Worm (Caenorhabditis elegans): ENCODE measurements around the gene cnb-1.

The cnb-1 gene

DNA sequence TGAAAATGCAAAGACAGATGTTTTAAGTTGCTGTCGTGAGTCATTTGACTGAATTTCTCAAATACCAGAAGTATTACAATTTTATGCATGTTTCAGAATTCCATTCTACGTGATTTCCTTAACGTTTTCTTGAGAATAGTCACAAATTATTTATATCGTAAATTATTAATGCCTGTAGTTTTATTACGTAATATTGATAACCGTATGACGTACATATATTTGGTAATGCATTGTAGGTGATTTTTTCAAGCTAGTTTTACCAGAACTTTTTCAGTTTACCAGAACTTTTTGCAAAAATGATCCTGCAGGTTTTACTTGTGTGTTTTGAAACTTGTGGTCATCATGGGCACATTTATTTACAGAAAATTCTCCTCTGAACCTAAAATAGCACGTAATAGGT, 1.6 kb upstream of the cnb-1 start:
- no peak for TF ChIP-seq ceh-16 (tag; optimal IDR thresholded peaks at IDR 0.05)
- no peak for TF ChIP-seq nhr-76 (tag; optimal IDR thresholded peaks at IDR 0.05)
- TF ChIP-seq ceh-28 (tag; optimal IDR thresholded peaks at IDR 0.05): no peak
- TF ChIP-seq daf-12 (tag; optimal IDR thresholded peaks at IDR 0.05): no peak
- TF ChIP-seq nhr-237 (tag; optimal IDR thresholded peaks at IDR 0.05): no peak
- no peak for TF ChIP-seq nhr-12 (tag; optimal IDR thresholded peaks at IDR 0.05)
- no peak for TF ChIP-seq unc-39 (tag; optimal IDR thresholded peaks at IDR 0.05)
- TF ChIP-seq eor-1 (tag; optimal IDR thresholded peaks at IDR 0.05): no peak
- TF ChIP-seq egl-27 (tag; optimal IDR thresholded peaks at IDR 0.05): no peak
- no peak for TF ChIP-seq sea-2 (GFP tag; optimal IDR thresholded peaks at IDR 0.05)
- no peak for TF ChIP-seq skn-1 (tag; optimal IDR thresholded peaks at IDR 0.05)

DNA sequence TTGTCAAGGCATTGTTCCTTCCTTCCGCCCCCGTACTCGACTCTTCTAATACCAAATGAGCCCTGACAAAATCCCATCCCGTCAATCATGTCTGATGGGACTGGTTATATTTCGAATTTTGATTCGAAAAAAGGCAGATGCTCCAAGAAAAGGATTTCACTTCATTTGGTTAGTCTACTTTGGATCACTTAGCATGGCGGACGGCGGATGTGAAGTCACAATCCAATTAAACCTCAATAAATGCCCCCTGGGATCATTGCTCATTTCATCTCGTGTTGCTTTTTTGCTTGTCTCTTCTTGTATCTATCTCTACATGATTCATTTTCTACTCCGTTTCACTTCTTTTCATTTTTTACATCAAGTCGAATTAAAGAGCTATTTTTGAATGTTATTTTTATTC, 3.8 kb downstream of the cnb-1 start:
- TF ChIP-seq snpc-4 (tag; optimal IDR thresholded peaks at IDR 0.05): no peak
- peak; percentile 38 for TF ChIP-seq lin-39 (tag; optimal IDR thresholded peaks at IDR 0.05)

DNA sequence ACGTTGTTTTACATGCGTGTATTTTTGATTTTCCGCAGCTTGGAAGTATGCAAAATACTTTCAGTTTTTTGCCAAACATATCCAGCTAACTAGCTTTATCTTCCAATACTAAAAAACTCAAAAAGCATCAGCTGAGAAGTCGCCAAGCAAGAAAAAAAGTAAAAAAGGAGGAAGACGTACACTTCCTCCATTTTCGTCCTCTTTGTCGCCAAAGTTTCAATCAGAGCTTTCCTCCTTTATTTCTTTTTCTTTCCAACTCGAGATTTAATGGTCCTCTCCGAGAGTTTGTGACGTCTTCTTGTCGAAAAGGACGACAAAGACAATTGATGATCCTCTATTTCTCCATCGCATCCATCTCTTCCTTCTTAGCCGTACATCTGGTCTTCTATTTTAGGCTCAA, 5.0 kb downstream of the cnb-1 start:
- no peak for TF ChIP-seq mdl-1 (tag; optimal IDR thresholded peaks at IDR 0.05)
- no peak for TF ChIP-seq snpc-4 (tag; optimal IDR thresholded peaks at IDR 0.05)
- peak; percentile 49 for TF ChIP-seq fkh-10 (GFP tag; optimal IDR thresholded peaks at IDR 0.05)
- TF ChIP-seq jun-1 (tag; optimal IDR thresholded peaks at IDR 0.05): no peak

DNA sequence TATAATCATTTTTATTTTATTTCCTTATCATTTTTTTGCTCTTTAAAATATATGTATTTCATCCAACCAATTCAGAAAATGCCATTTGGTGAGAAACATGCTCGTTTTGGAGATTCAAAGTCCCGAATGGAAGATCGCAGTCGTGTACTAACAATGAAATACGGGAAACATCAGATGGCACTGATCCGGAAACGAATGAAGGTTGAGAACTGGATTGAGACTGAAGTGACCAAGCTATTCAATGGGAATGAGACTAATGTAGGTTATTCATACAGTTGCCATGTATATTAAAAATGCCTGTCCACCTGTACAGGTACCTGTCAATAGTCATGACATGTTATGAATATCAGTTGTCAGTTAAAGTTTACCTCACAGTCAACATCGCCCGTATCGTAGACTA, 7.5 kb downstream of the cnb-1 start, which contains the start of gene F55C10.5:
F55C10.5 (plus strand) TSS at position 74 of the 400 bp plus-strand sequence.
- no peak for TF ChIP-seq nhr-237 (tag; optimal IDR thresholded peaks at IDR 0.05)
- TF ChIP-seq mml-1 (tag; optimal IDR thresholded peaks at IDR 0.05): no peak
- no peak for TF ChIP-seq eor-1 (tag; optimal IDR thresholded peaks at IDR 0.05)
- no peak for TF ChIP-seq nhr-11 (tag; optimal IDR thresholded peaks at IDR 0.05)
- TF ChIP-seq sea-2 (GFP tag; optimal IDR thresholded peaks at IDR 0.05): no peak
- no peak for TF ChIP-seq zag-1 (tag; optimal IDR thresholded peaks at IDR 0.05)
- no peak for TF ChIP-seq egl-5 (tag; optimal IDR thresholded peaks at IDR 0.05)

DNA sequence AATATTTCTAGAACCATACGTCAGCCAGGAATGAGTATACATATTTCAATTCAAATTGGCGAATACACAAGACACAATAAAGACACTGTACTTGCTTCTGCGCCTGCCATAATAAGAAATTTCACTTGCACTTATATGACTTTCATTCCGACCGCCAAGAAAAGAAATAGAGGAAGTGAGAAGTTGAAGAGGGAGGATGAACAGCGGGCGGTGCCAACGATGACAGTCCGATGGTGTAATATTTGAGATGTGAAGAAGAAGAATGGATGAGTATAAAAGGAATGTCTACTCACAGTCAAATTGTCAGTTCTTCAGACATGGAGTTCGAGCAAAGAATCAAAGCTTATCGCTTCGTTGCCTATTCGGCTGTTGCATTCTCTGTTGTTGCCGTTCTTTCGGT, 9.5 kb downstream of the cnb-1 start, which contains the start of gene col-154:
col-154 (plus strand) TSS at position 301 of the 400 bp plus-strand sequence.
- TF ChIP-seq ztf-4 (tag; optimal IDR thresholded peaks at IDR 0.05) (no peak), R02D3.7 (tag; optimal IDR thresholded peaks at IDR 0.05) (no peak), elt-3 (tag; optimal IDR thresholded peaks at IDR 0.05) (no peak), ztf-11 (tag; optimal IDR thresholded peaks at IDR 0.05) (no peak), nhr-25 (tag; optimal IDR thresholded peaks at IDR 0.05) (peak; percentile 6), skn-1 (tag; optimal IDR thresholded peaks at IDR 0.05) (no peak), nhr-77 (tag; optimal IDR thresholded peaks at IDR 0.05) (no peak)

DNA sequence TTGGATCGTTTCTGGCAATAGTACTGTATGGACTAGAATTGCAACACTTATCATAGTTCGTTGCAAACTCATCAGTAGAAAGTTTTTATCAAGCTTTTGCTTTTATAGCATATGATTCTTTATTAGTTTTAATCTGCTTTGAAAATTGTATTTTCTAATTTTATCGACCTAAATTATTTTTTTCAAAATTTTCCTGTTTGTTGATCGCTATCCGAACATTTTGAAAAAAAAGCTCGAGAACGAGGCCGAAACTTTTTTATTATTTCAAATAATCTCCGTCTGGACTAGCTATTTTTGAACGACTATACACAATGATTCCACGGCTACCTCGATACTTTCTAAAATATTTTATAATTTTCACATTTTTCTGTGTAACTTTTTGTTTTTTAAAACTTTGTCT, 10.9 kb downstream of the cnb-1 start, which contains the start of gene F55C10.4:
F55C10.4 (plus strand) TSS at position 301 of the 400 bp plus-strand sequence.
- TF ChIP-seq nfya-1 (tag; optimal IDR thresholded peaks at IDR 0.05; ENCODE audit: insufficient read depth) (no peak), jun-1 (tag; optimal IDR thresholded peaks at IDR 0.05) (no peak), elt-1 (tag; optimal IDR thresholded peaks at IDR 0.05) (no peak), nhr-67 (tag; optimal IDR thresholded peaks at IDR 0.05) (no peak), ztf-4 (tag; optimal IDR thresholded peaks at IDR 0.05) (no peak), lin-15B (tag; optimal IDR thresholded peaks at IDR 0.05) (no peak), elt-2 (tag; optimal IDR thresholded peaks at IDR 0.05) (no peak), daf-12 (tag; optimal IDR thresholded peaks at IDR 0.05) (no peak), snpc-4 (tag; optimal IDR thresholded peaks at IDR 0.05) (no peak), egl-5 (tag; optimal IDR thresholded peaks at IDR 0.05) (no peak), fos-1 (tag; optimal IDR thresholded peaks at IDR 0.05) (no peak), ceh-28 (tag; optimal IDR thresholded peaks at IDR 0.05) (no peak), fkh-10 (GFP tag; optimal IDR thresholded peaks at IDR 0.05) (no peak), unc-39 (tag; optimal IDR thresholded peaks at IDR 0.05) (no peak), lin-39 (tag; optimal IDR thresholded peaks at IDR 0.05) (no peak), lsy-12 (tag; optimal IDR thresholded peaks at IDR 0.05) (no peak), mml-1 (tag; optimal IDR thresholded peaks at IDR 0.05) (no peak), ceh-16 (tag; optimal IDR thresholded peaks at IDR 0.05) (no peak)

All from whole organism, L3 larva.